Worm (Caenorhabditis elegans) whole organism, L1 larva: ENCODE results near the gene dop-5.
A peak's percentile ranks its signal among the peaks of the same experiment; 100 is the strongest.

Experiments used
- ceh-63 ChIP-seq: fragments of 200-800 bp; sonication (Bioruptor generic); optimal IDR thresholded peaks from 2 replicates; lab custom pipeline; 2018; ENCODE audit warnings: mild to moderate bottlenecking, missing genetic modification characterization, missing compliant biosample characterization
- ces-1 ChIP-seq: fragments of 150-350 bp; optimal IDR thresholded peaks from 2 replicates; lab custom pipeline; 2014; ENCODE audit warnings: missing biosample characterization, missing genetic modification reagents, missing genetic modification characterization
- grh-1 ChIP-seq: fragments of 200-800 bp; sonication (Bioruptor generic); IDR thresholded peaks from 2 replicates; pipeline ENCODE4 v1.3.6; 2022; ENCODE audit warnings: missing genetic modification reagents, missing genetic modification characterization, missing compliant biosample characterization
- lin-14 ChIP-seq: fragments of 200-800 bp; sonication (Bioruptor generic); optimal IDR thresholded peaks from 2 replicates; lab custom pipeline; 2018; ENCODE audit warnings: mild to moderate bottlenecking, missing genetic modification characterization, moderate library complexity, missing compliant biosample characterization
- lin-15B ChIP-seq: fragments of 150-350 bp; sonication (generic microtip); optimal IDR thresholded peaks from 3 replicates; lab custom pipeline; 2014; ENCODE audit warnings: missing biosample characterization, missing genetic modification characterization
- lir-3 ChIP-seq: sonication (generic microtip); optimal IDR thresholded peaks from 2 replicates; lab custom pipeline; 2016; ENCODE audit warnings: mild to moderate bottlenecking, missing genetic modification characterization, moderate library complexity, missing compliant biosample characterization; ENCODE audit not compliant: poor library complexity
- nhr-12 ChIP-seq: sonication (generic microtip); optimal IDR thresholded peaks from 2 replicates; lab custom pipeline; 2017; ENCODE audit warnings: missing biosample characterization, missing genetic modification characterization
- nhr-85 ChIP-seq: sonication (generic microtip); peaks from one replicate; lab custom pipeline; 2016; ENCODE audit warnings: missing genetic modification characterization, inconsistent platforms, missing compliant biosample characterization
- pag-3 ChIP-seq: sonication (generic microtip); optimal IDR thresholded peaks from 2 replicates; lab custom pipeline; 2017; ENCODE audit warnings: missing genetic modification characterization, mild to moderate bottlenecking, missing compliant biosample characterization, antibody characterized with exemption, borderline replicate concordance; ENCODE audit not compliant: insufficient read depth
- pax-3 ChIP-seq: fragments of 200-800 bp; sonication (Bioruptor generic); optimal IDR thresholded peaks from 2 replicates; lab custom pipeline; 2018; ENCODE audit warnings: mild to moderate bottlenecking, missing genetic modification characterization, moderate library complexity, missing compliant biosample characterization
- pqm-1 ChIP-seq: sonication (generic microtip); optimal IDR thresholded peaks from 3 replicates; lab custom pipeline; 2017; ENCODE audit warnings: missing biosample characterization, missing genetic modification characterization
- rnt-1 ChIP-seq: sonication (generic microtip); optimal IDR thresholded peaks from 2 replicates; lab custom pipeline; 2016; ENCODE audit warnings: mild to moderate bottlenecking, missing genetic modification characterization, moderate library complexity, missing compliant biosample characterization
- snpc-4 ChIP-seq: fragments of 150-350 bp; optimal IDR thresholded peaks from 2 replicates; lab custom pipeline; 2014; ENCODE audit warnings: missing biosample characterization, missing genetic modification characterization
- sptf-1 ChIP-seq: fragments of 150-350 bp; optimal IDR thresholded peaks from 2 replicates; lab custom pipeline; 2014; ENCODE audit warnings: missing biosample characterization, missing genetic modification characterization
- unc-98 ChIP-seq: fragments of 200-800 bp; sonication (Bioruptor generic); IDR thresholded peaks from 2 replicates; pipeline ENCODE4 v1.3.6; 2022; ENCODE audit warnings: missing genetic modification characterization, missing compliant biosample characterization
- xbp-1 ChIP-seq: sonication (generic microtip); optimal IDR thresholded peaks from 2 replicates; lab custom pipeline; 2016; ENCODE audit warnings: missing genetic modification characterization, missing compliant biosample characterization

Gene dop-5

ce11 chrV:11314025-11314880, 51.8 kb downstream of the dop-5 start (continued):
- no peak for TF ChIP-seq sptf-1 (tag; lab: Kevin White, UChicago)
- TF ChIP-seq snpc-4 (tag; lab: Kevin White, UChicago), result peak; percentile 70
- no peak for TF ChIP-seq ceh-63 (GFP tag; lab: Kevin White, UChicago)
- TF ChIP-seq pag-3 (tag; lab: Kevin White, UChicago), result no peak
- no peak for TF ChIP-seq lin-15B
- TF ChIP-seq pax-3, result peak; percentile 35
- TF ChIP-seq unc-98 (GFP tag; lab: Robert Waterston, UW), result no peak
- TF ChIP-seq rnt-1 (tag; lab: Kevin White, UChicago), result peak; percentile 82
- TF ChIP-seq, all 84 proteins: peak for 50

ce11 chrV:11312904-11313303, 53.1 kb downstream of the dop-5 start:
- TF ChIP-seq nhr-12 (tag; lab: Kevin White, UChicago) (no peak), lir-3 (tag; lab: Kevin White, UChicago) (no peak), lin-14 (GFP tag; lab: Kevin White, UChicago) (peak; percentile 16), pqm-1 (no peak), nhr-85 (tag; lab: Kevin White, UChicago) (peak; percentile 19), xbp-1 (tag; lab: Kevin White, UChicago) (no peak), grh-1 (GFP tag; lab: Robert Waterston, UW) (peak; percentile 53; the same call in 1 of the 2 replicates), ces-1 (GFP tag; lab: Kevin White, UChicago) (no peak)
